Worm (Caenorhabditis elegans): ENCODE results near the gene csc-1.

DNA sequence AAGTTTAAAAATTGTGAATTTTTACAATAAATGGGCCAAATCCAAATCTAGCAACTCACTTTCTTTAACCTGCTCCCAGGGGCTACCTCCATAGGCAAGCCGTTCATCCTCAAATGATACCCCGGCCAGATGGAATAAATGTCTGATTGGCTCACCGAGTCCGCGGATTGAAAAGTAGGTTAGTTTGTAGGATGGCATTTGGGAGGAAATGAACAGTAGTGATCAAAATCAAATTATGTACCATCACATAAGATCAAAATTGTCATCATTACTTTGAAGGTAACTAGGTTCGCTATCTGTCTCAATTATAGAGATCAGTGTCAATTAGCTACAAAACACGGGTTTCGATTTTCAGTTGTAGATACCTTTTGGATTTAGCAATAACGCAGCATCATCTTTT, 33.9 kb downstream of the csc-1 start, which contains the start of the genes gst-17 and gst-18:
- TF ChIP-seq nfya-1 (tag; optimal IDR thresholded peaks at IDR 0.05; ENCODE audit: borderline replicate concordance, insufficient read depth) (no peak), dpl-1 (GFP tag; optimal IDR thresholded peaks at IDR 0.05) (no peak), zim-3 (tag; optimal IDR thresholded peaks at IDR 0.05) (no peak), ceh-79 (tag; optimal IDR thresholded peaks at IDR 0.05) (no peak), snpc-1.3 (tag; optimal IDR thresholded peaks at IDR 0.05; ENCODE audit: insufficient read depth) (no peak), repo-1 (tag; optimal IDR thresholded peaks at IDR 0.05) (no peak), lin-54 (GFP tag; optimal IDR thresholded peaks at IDR 0.05) (no peak), F37B4.10 (GFP tag; IDR thresholded peaks at IDR 0.05) (no peak), hmg-1.2 (GFP tag; IDR thresholded peaks at IDR 0.05) (no peak), egl-44 (GFP tag; IDR thresholded peaks at IDR 0.05) (no peak), F23B12.7 (tag; optimal IDR thresholded peaks at IDR 0.05; ENCODE audit: insufficient read depth) (no peak), ccch-3 (GFP tag; optimal IDR thresholded peaks at IDR 0.05) (no peak)
